Fruit fly (Drosophila melanogaster) whole organism, adult: ENCODE results near the gene RhoBTB.

ENCODE experiments used
- CG11617 ChIP-seq: fragments of 200-800 bp; sonication (Bioruptor generic); optimal IDR thresholded peaks from 2 replicates; lab custom pipeline; 2017; ENCODE audit warnings: mild to moderate bottlenecking, missing biosample characterization, missing genetic modification reagents, missing genetic modification characterization
- CG12768 ChIP-seq: fragments of 200-800 bp; sonication (Bioruptor generic); optimal IDR thresholded peaks from 2 replicates; lab custom pipeline; 2017; ENCODE audit warnings: missing biosample characterization, missing genetic modification characterization, mild to moderate bottlenecking, moderate library complexity, missing genetic modification reagents
- CG14711 ChIP-seq: fragments of 200-800 bp; sonication (Bioruptor generic); optimal IDR thresholded peaks from 2 replicates; lab custom pipeline; 2018; ENCODE audit warnings: missing biosample characterization, mild to moderate bottlenecking, missing genetic modification characterization, moderate library complexity
- CG1620 ChIP-seq: fragments of 200-800 bp; sonication (Bioruptor generic); optimal IDR thresholded peaks from 2 replicates; lab custom pipeline; 2016; ENCODE audit warnings: missing biosample characterization, missing genetic modification characterization
- CG33017 ChIP-seq: fragments of 200-800 bp; sonication (Bioruptor generic); optimal IDR thresholded peaks from 2 replicates; lab custom pipeline; 2018; ENCODE audit warnings: missing biosample characterization, mild to moderate bottlenecking, missing genetic modification characterization, moderate library complexity
- CG5204 ChIP-seq: fragments of 200-800 bp; sonication (Bioruptor generic); optimal IDR thresholded peaks from 2 replicates; lab custom pipeline; 2016; ENCODE audit warnings: missing biosample characterization, missing genetic modification characterization
- CG7045 ChIP-seq: fragments of 200-800 bp; sonication (Bioruptor generic); optimal IDR thresholded peaks from 2 replicates; lab custom pipeline; 2017; ENCODE audit warnings: missing biosample characterization, mild to moderate bottlenecking, missing genetic modification characterization
- CG7101 ChIP-seq: fragments of 200-800 bp; sonication (Bioruptor generic); optimal IDR thresholded peaks from 2 replicates; lab custom pipeline; 2018; ENCODE audit warnings: missing biosample characterization, mild to moderate bottlenecking, missing genetic modification characterization, moderate library complexity
- Clk ChIP-seq: fragments of 200-800 bp; sonication (Bioruptor generic); optimal IDR thresholded peaks from 2 replicates; lab custom pipeline; 2017; ENCODE audit warnings: missing biosample characterization, missing genetic modification characterization
- Crg-1 ChIP-seq: fragments of 200-800 bp; sonication (Bioruptor generic); optimal IDR thresholded peaks from 2 replicates; lab custom pipeline; 2016; ENCODE audit warnings: missing biosample characterization, missing genetic modification characterization
- Hr96 ChIP-seq: fragments of 200-800 bp; sonication (Bioruptor generic); optimal IDR thresholded peaks from 2 replicates; lab custom pipeline; 2016; ENCODE audit warnings: missing biosample characterization, missing genetic modification characterization
- Mnt ChIP-seq: fragments of 200-800 bp; sonication (Bioruptor generic); optimal IDR thresholded peaks from 2 replicates; lab custom pipeline; 2016; ENCODE audit warnings: missing biosample characterization, mild to moderate bottlenecking, missing genetic modification characterization
- bab1 ChIP-seq: fragments of 200-800 bp; sonication (Bioruptor generic); optimal IDR thresholded peaks from 3 replicates; lab custom pipeline; 2019; ENCODE audit warnings: missing biosample characterization, mild to moderate bottlenecking, missing genetic modification characterization, moderate library complexity
- cic ChIP-seq: fragments of 200-800 bp; sonication (Bioruptor generic); optimal IDR thresholded peaks from 2 replicates; lab custom pipeline; 2017; ENCODE audit warnings: missing biosample characterization, mild to moderate bottlenecking, missing genetic modification characterization, moderate library complexity
- cnc ChIP-seq, 2 experiments: fragments of >200 bp; optimal IDR thresholded peaks; 2 replicates each; lab custom pipeline; 2017
- kay ChIP-seq: fragments of 200-800 bp; sonication (Bioruptor generic); peaks from one replicate; lab custom pipeline; 2016; ENCODE audit warnings: missing biosample characterization, missing genetic modification characterization, borderline replicate concordance
- ovo ChIP-seq: fragments of 200-800 bp; sonication (Bioruptor generic); optimal IDR thresholded peaks from 2 replicates; lab custom pipeline; 2016; ENCODE audit warnings: missing biosample characterization, missing genetic modification characterization
- pad ChIP-seq: fragments of 200-800 bp; sonication (Bioruptor generic); optimal IDR thresholded peaks from 3 replicates; lab custom pipeline; 2017; ENCODE audit warnings: missing biosample characterization, missing genetic modification characterization, mild to moderate bottlenecking, moderate library complexity, missing genetic modification reagents
- tj ChIP-seq: fragments of 200-800 bp; sonication (Bioruptor generic); optimal IDR thresholded peaks from 3 replicates; lab custom pipeline; 2017; ENCODE audit warnings: missing biosample characterization, mild to moderate bottlenecking, missing genetic modification characterization, moderate library complexity
- toe ChIP-seq: fragments of 200-800 bp; sonication (Bioruptor generic); optimal IDR thresholded peaks from 2 replicates; lab custom pipeline; 2016; ENCODE audit warnings: missing biosample characterization, missing genetic modification characterization

Gene RhoBTB

DNA sequence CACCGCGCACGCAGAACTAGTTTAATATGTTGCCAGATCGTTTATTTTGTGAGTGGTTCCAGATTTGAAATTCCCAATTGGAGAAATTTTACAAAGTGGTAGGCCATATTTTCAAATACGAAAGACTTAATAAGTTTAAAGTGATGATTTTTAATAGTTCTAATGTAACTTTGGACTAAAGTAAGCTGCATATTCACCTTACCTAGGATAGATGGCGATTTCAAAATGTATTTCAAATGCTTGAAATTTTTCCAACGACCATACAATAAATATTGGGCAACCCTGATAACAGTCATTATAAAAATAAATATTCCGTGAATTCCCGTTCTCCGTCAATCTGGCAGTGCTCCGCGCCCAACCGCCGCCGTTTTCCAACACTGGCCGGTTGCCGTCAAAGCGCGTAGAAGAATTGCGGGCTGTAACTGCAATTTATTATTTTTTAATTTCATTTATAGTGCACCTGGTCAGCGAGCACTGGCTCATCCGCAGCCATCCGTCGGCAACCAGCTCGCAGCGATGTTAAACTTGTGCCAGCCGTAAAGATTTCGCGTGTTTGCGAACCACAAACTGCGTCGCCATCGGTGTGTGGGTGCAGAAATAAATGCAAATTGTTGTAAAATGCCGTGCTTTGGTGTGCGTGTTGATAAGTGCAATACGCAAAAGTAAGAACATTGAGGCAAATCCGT, at the start of gene RhoBTB, which contains the start of gene Ide:
TSS of gene RhoBTB (plus strand) at position 365 of the 686 bp plus-strand sequence.
TSS of gene Ide (minus strand) at position 19 of the 686 bp plus-strand sequence.
- TF ChIP-seq Hr96 (GFP tag; lab: Kevin White, UChicago) (peak; percentile 93), Mnt (GFP tag; lab: Kevin White, UChicago) (peak; percentile 73), Crg-1 (GFP tag; lab: Kevin White, UChicago) (peak; percentile 88), kay (no peak), CG11617 (GFP tag; lab: Kevin White, UChicago) (peak; percentile 80), cic (GFP tag; lab: Kevin White, UChicago) (peak; percentile 54), ovo (peak; percentile 81), CG14711 (tag; lab: Kevin White, UChicago) (peak; percentile 79), CG33017 (peak; percentile 70), CG7045 (GFP tag; lab: Kevin White, UChicago) (peak; percentile 84), CG1620 (GFP tag; lab: Kevin White, UChicago) (peak; percentile 91), pad (peak; percentile 73), CG7101 (tag; lab: Kevin White, UChicago) (peak; percentile 82), CG5204 (GFP tag; lab: Kevin White, UChicago) (peak; percentile 94), Clk (GFP tag; lab: Kevin White, UChicago) (peak; percentile 76), CG12768 (GFP tag; lab: Kevin White, UChicago) (peak; percentile 80), cnc (optimal IDR thresholded peaks at IDR 0.05; lab: Kevin White, UChicago) (no peak), bab1 (GFP tag; lab: Kevin White, UChicago) (peak; percentile 46), toe (GFP tag; lab: Kevin White, UChicago) (peak; percentile 96), tj (GFP tag; lab: Kevin White, UChicago) (peak; percentile 69)

DNA sequence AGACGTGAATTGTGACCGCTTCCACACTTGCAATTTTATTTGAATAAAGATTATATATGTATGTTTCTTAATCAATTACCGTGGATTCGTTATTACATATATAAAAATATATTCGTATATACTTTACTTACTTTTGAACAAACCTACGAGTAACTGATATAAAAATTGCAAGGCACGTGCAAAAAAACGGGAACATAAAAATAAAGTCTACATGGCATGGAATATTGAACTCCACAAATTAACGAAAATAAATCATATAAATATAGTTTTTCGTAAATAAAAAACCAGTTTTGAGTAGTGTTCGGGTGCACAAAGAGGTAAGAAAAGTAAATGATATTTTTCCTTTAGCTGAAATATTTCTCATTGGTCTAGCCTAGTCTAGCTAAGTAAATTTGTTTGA, 33.7 kb upstream of the RhoBTB start, which contains the start of gene Spn77Bc:
TSS of gene Spn77Bc (plus strand) at position 301 of the 400 bp plus-strand sequence.
- TF ChIP-seq CG11617 (GFP tag; lab: Kevin White, UChicago) (no peak), CG12768 (GFP tag; lab: Kevin White, UChicago) (no peak), CG1620 (GFP tag; lab: Kevin White, UChicago) (no peak), pad (no peak), CG14711 (tag; lab: Kevin White, UChicago) (no peak), CG5204 (GFP tag; lab: Kevin White, UChicago) (no peak), CG33017 (no peak), tj (GFP tag; lab: Kevin White, UChicago) (no peak), Mnt (GFP tag; lab: Kevin White, UChicago) (no peak), cic (GFP tag; lab: Kevin White, UChicago) (no peak), ovo (no peak)

DNA sequence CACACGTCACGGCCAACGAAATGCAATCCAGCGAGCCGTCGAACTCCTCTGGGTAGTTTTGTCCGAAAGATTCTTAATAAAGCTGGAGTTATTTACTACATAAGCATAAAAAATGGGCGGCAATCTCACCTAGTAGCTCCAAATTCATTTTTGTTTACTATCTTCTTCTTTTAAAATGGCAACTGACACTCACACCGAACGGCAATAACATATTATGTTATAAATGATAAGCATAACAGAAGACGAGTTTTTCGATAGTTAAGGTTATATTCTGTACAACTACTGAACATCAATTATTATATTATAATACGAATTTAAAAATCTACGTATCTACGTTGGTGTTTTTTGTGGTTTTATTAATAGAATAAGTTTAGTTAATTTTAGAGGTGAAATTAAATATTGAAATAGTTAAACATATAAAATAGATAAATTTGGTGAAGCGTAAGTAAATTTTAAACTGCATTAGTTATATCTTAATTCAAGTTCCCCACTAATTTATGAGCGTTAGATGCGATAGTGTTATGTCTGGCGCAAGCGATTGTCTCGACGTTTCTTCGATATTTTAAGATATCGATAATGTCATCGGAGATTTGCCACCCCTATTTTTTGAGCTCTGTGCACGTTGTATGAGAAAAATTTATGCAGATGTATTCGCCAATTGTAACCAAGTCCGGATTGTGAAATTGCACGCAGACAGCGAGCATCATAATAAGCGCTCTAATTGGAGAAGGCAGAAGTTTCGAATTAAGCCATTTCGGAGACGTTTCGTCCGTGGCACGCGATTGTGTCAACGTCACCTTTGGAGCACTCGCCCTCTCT, 28.1 kb upstream of the RhoBTB start, which contains the start of the genes Rbbp5 and eRF1:
TSS of gene Rbbp5 (minus strand) at position 181 of the 819 bp plus-strand sequence.
TSS of gene eRF1 (plus strand) at position 594 of the 819 bp plus-strand sequence.
- TF ChIP-seq bab1 (GFP tag; lab: Kevin White, UChicago) (peak; percentile 73), CG12768 (GFP tag; lab: Kevin White, UChicago) (peak; percentile 48), Clk (GFP tag; lab: Kevin White, UChicago) (peak; percentile 9), Crg-1 (GFP tag; lab: Kevin White, UChicago) (peak; percentile 66), kay (no peak), tj (GFP tag; lab: Kevin White, UChicago) (peak; percentile 52), CG5204 (GFP tag; lab: Kevin White, UChicago) (no peak), Mnt (GFP tag; lab: Kevin White, UChicago) (peak; percentile 93), CG1620 (GFP tag; lab: Kevin White, UChicago) (peak; percentile 76), cic (GFP tag; lab: Kevin White, UChicago) (no peak), cnc (optimal IDR thresholded peaks at IDR 0.05; lab: Kevin White, UChicago) (no peak), CG7101 (tag; lab: Kevin White, UChicago) (peak; percentile 82), toe (GFP tag; lab: Kevin White, UChicago) (no peak), CG33017 (peak; percentile 36), ovo (peak; percentile 52), pad (no peak), CG7045 (GFP tag; lab: Kevin White, UChicago) (peak; percentile 65), CG14711 (tag; lab: Kevin White, UChicago) (peak; percentile 79), CG11617 (GFP tag; lab: Kevin White, UChicago) (peak; percentile 67), Hr96 (GFP tag; lab: Kevin White, UChicago) (peak; percentile 37)

DNA sequence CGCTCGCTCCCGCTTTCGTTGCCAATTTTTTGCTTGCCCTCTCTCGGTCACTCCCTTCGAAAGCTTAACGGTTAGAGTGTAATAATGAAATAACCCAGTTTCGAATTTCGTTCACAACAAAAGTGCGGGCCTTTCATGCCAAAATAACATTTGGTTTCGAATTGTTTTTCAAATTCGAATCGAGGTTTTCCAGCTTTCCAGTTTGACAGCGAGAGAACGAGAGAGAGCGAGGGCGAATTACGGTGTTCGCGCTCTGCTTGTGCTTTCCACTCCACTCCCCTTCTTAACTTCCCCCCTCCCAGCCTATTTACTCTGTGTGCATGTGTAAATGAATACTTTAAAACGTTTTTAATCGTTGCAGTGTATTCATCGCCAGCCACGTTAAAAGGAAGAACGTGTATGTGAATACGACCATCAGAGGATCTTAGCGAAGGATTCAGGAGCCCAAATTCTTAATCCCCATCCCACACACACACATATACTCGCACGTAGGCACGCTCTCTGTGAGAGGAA, 27.4 kb upstream of the RhoBTB start:
- TF ChIP-seq pad (peak; percentile 93), CG14711 (tag; lab: Kevin White, UChicago) (no peak), CG7101 (tag; lab: Kevin White, UChicago) (no peak), ovo (no peak), CG33017 (no peak)

DNA sequence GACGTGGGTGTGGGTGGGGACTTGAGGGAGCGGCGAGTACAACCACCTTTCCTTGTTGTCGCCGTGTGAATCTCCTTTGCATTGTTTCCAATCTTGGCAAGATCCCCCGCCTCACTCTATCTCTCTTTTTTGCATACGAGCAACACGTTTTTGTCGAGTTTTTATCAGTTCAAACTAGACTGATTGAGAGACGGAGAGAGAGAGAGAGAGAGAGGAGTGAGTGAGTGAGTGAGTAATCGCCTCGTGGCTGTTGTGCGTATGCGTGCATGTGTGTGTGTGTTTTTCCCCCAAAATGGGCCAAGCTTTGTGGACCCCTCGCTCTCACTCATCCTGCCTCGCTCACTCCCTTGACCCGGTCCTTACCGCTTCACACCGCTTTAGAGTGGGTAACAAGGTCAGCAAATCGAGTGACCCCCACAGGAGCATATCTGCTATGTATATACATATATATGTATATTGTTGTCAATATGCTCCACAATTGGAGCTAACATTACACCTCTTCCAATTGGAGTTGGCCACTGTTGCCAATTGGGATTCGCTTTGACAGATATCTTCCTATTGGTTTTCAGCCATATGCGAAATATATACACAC, 26.6 kb upstream of the RhoBTB start:
- no peak for TF ChIP-seq CG11617 (GFP tag; lab: Kevin White, UChicago)
- TF ChIP-seq ovo, result no peak
- no peak for TF ChIP-seq tj (GFP tag; lab: Kevin White, UChicago)
- TF ChIP-seq kay, result peak; percentile 92
- TF ChIP-seq Clk (GFP tag; lab: Kevin White, UChicago), result no peak
- TF ChIP-seq CG5204 (GFP tag; lab: Kevin White, UChicago), result no peak
- TF ChIP-seq Mnt (GFP tag; lab: Kevin White, UChicago), result peak; percentile 52
- TF ChIP-seq Hr96 (GFP tag; lab: Kevin White, UChicago), result no peak
- no peak for TF ChIP-seq toe (GFP tag; lab: Kevin White, UChicago)
- no peak for TF ChIP-seq CG7045 (GFP tag; lab: Kevin White, UChicago)
